Worm (Caenorhabditis elegans) whole organism, L2 larva: ENCODE data around the gene dpy-10.

Experiments used
- ama-1 ChIP-seq: fragments of 150-350 bp; optimal IDR thresholded peaks from 2 replicates; lab custom pipeline; 2018; ENCODE audit warnings: inconsistent platforms
- ceh-16 ChIP-seq: fragments of 150-350 bp; optimal IDR thresholded peaks from 2 replicates; lab custom pipeline; 2014; ENCODE audit warnings: missing biosample characterization, missing genetic modification characterization
- nhr-11 ChIP-seq: fragments of 150-350 bp; optimal IDR thresholded peaks from 2 replicates; lab custom pipeline; 2014; ENCODE audit warnings: missing biosample characterization, missing genetic modification characterization
- nhr-237 ChIP-seq: fragments of 150-350 bp; optimal IDR thresholded peaks from 2 replicates; lab custom pipeline; 2014; ENCODE audit warnings: missing biosample characterization, missing genetic modification characterization
- skn-1 ChIP-seq: sonication (generic microtip); optimal IDR thresholded peaks from 2 replicates; lab custom pipeline; 2017; ENCODE audit warnings: missing biosample characterization, missing genetic modification characterization

- TF ChIP-seq nhr-237 (tag; lab: Kevin White, UChicago) (no peak), nhr-11 (tag; lab: Kevin White, UChicago) (no peak), ceh-16 (tag; lab: Kevin White, UChicago) (no peak), ama-1 (lab: Kevin White, UChicago) (no peak), skn-1 (no peak)
These were observed 17.3 kb upstream of the dpy-10 start, which contains the start of gene T14B4.8 for ce11 chrII:6729331-6729730.
